Worm (Caenorhabditis elegans) whole organism, L4/young adult: ENCODE results near the gene rft-1.

Experiments used
- W03F9.2 ChIP-seq: fragments of 150-350 bp; optimal IDR thresholded peaks from 2 replicates; lab custom pipeline; 2014; ENCODE audit warnings: missing biosample characterization, missing genetic modification characterization
- dao-5 ChIP-seq: sonication (generic microtip); optimal IDR thresholded peaks from 2 replicates; lab custom pipeline; 2016; ENCODE audit warnings: missing genotype, missing genetic modification characterization, moderate library complexity, missing compliant biosample characterization
- him-1 ChIP-seq: sonication (generic microtip); optimal IDR thresholded peaks from 2 replicates; lab custom pipeline; 2016; ENCODE audit warnings: missing genotype, missing genetic modification reagents, missing genetic modification characterization, missing compliant biosample characterization

DNA sequence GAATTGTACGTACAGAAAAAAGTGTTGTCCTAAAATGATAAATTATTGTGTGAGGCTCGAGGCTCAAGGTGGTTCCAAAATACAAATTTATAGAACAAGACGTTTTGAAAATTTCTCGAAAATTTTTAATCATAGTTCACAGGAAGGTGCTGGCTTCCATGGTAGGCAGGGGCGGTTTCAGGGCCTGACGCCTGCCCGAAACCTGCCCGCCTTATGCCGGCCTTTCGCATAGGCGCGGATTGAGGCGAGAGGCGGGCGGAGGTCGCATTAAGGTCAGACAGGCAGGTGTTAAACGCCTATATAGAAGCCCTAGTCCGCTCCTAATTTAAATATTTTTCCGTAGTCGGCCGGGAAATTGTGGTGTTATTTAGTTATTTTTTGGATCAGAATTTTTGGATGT lies 19.9 kb downstream of the rft-1 start:
- TF ChIP-seq W03F9.2 (tag; lab: Kevin White, UChicago) (no peak), him-1 (tag; lab: Kevin White, UChicago) (no peak), dao-5 (tag; lab: Kevin White, UChicago) (no peak)
